Fruit fly (Drosophila melanogaster) whole organism, embryonic: ENCODE results near the gene MED27.

ENCODE experiments used
- CG12769 ChIP-seq: fragments of 200-800 bp; sonication (Bioruptor generic); optimal IDR thresholded peaks from 2 replicates; lab custom pipeline; 2019; ENCODE audit warnings: missing biosample characterization, mild to moderate bottlenecking, missing genetic modification characterization, moderate library complexity
- CG13287 ChIP-seq: fragments of 200-800 bp; sonication (Bioruptor generic); IDR thresholded peaks from 2 replicates; pipeline ENCODE4 v1.3.6; 2022; ENCODE audit warnings: missing biosample characterization, missing genetic modification characterization; ENCODE audit not compliant: partially characterized antibody
- CG13624 ChIP-seq: fragments of 200-800 bp; sonication (Bioruptor generic); optimal IDR thresholded peaks from 2 replicates; lab custom pipeline; 2016; ENCODE audit warnings: missing biosample characterization, missing genetic modification characterization
- CG1603 ChIP-seq: fragments of 200-800 bp; sonication (Bioruptor generic); optimal IDR thresholded peaks from 2 replicates; lab custom pipeline; 2019; ENCODE audit warnings: missing biosample characterization, mild to moderate bottlenecking, missing genetic modification characterization, moderate library complexity
- CG16813 ChIP-seq: fragments of 200-800 bp; sonication (Bioruptor generic); IDR thresholded peaks from 3 replicates; pipeline ENCODE4 v1.3.6; 2022; ENCODE audit warnings: missing biosample characterization, missing genetic modification characterization; ENCODE audit not compliant: partially characterized antibody
- CG17186 ChIP-seq: fragments of 200-800 bp; sonication (Bioruptor generic); optimal IDR thresholded peaks from 3 replicates; lab custom pipeline; 2017; ENCODE audit warnings: missing biosample characterization, missing genetic modification reagents, missing genetic modification characterization
- CG17361 ChIP-seq: fragments of 200-800 bp; sonication (Bioruptor generic); IDR thresholded peaks from 3 replicates; pipeline ENCODE4 v1.3.6; 2022; ENCODE audit warnings: missing biosample characterization, missing genetic modification characterization
- CG17802 ChIP-seq: fragments of 200-800 bp; sonication (Bioruptor generic); optimal IDR thresholded peaks from 2 replicates; lab custom pipeline; 2018; ENCODE audit warnings: missing biosample characterization, mild to moderate bottlenecking, missing genetic modification characterization, moderate library complexity
- CG18619 ChIP-seq: fragments of 200-800 bp; sonication (Bioruptor generic); optimal IDR thresholded peaks from 3 replicates; lab custom pipeline; 2017; ENCODE audit warnings: missing biosample characterization, mild to moderate bottlenecking, missing genetic modification characterization
- CG2120 ChIP-seq: fragments of 200-800 bp; sonication (Bioruptor generic); optimal IDR thresholded peaks from 3 replicates; lab custom pipeline; 2016; ENCODE audit warnings: missing biosample characterization, missing genetic modification characterization
- CG30431 ChIP-seq: fragments of 200-800 bp; sonication (Bioruptor generic); optimal IDR thresholded peaks from 2 replicates; lab custom pipeline; 2017; ENCODE audit warnings: missing biosample characterization, missing genetic modification characterization
- CG32767 ChIP-seq: fragments of 200-800 bp; sonication (Bioruptor generic); IDR thresholded peaks from 2 replicates; pipeline ENCODE4 v1.3.6; 2022; ENCODE audit warnings: missing biosample characterization, missing genetic modification characterization
- CG4707 ChIP-seq: fragments of 200-800 bp; sonication (Bioruptor generic); optimal IDR thresholded peaks from 2 replicates; lab custom pipeline; 2018; ENCODE audit warnings: missing biosample characterization, mild to moderate bottlenecking, missing genetic modification characterization, moderate library complexity
- CG4854 ChIP-seq: fragments of 200-800 bp; sonication (Bioruptor generic); optimal IDR thresholded peaks from 2 replicates; lab custom pipeline; 2016; ENCODE audit warnings: missing biosample characterization, missing genetic modification characterization, inconsistent platforms
- CG6254 ChIP-seq: fragments of 200-800 bp; sonication (Bioruptor generic); optimal IDR thresholded peaks from 3 replicates; lab custom pipeline; 2017; ENCODE audit warnings: mild to moderate bottlenecking, missing biosample characterization, missing genetic modification reagents, missing genetic modification characterization
- CG6765 ChIP-seq: fragments of 200-800 bp; sonication (Bioruptor generic); optimal IDR thresholded peaks from 3 replicates; lab custom pipeline; 2017; ENCODE audit warnings: missing biosample characterization, mild to moderate bottlenecking, missing genetic modification characterization
- CG7556 ChIP-seq: fragments of 200-800 bp; sonication (Bioruptor generic); optimal IDR thresholded peaks from 2 replicates; lab custom pipeline; 2017; ENCODE audit warnings: missing biosample characterization, mild to moderate bottlenecking, missing genetic modification characterization
- CG7987 ChIP-seq: fragments of 200-800 bp; sonication (Bioruptor generic); optimal IDR thresholded peaks from 2 replicates; lab custom pipeline; 2018; ENCODE audit warnings: missing biosample characterization, mild to moderate bottlenecking, missing genetic modification characterization, moderate library complexity
- CG8281 ChIP-seq: fragments of 200-800 bp; sonication (Bioruptor generic); optimal IDR thresholded peaks from 2 replicates; lab custom pipeline; 2018; ENCODE audit warnings: missing biosample characterization, mild to moderate bottlenecking, missing genetic modification characterization, moderate library complexity
- CG9817 ChIP-seq: fragments of 200-800 bp; sonication (Bioruptor generic); optimal IDR thresholded peaks from 2 replicates; lab custom pipeline; 2018; ENCODE audit warnings: missing biosample characterization, mild to moderate bottlenecking, missing genetic modification characterization, moderate library complexity
- CG9932 ChIP-seq: fragments of 200-800 bp; sonication (Bioruptor generic); IDR thresholded peaks from 2 replicates; pipeline ENCODE4 v1.3.6; 2022; ENCODE audit warnings: missing biosample characterization, missing genetic modification characterization
- Dll ChIP-seq: fragments of 200-800 bp; sonication (Bioruptor generic); IDR thresholded peaks from 4 replicates; pipeline ENCODE4 v1.3.6; 2022; ENCODE audit warnings: missing biosample characterization, missing genetic modification characterization; ENCODE audit not compliant: partially characterized antibody
- E2f1 ChIP-seq: fragments of 200-800 bp; sonication (Bioruptor generic); IDR thresholded peaks from 2 replicates; pipeline ENCODE4 v1.3.6; 2022; ENCODE audit warnings: missing biosample characterization, missing genetic modification characterization
- Eip74EF ChIP-seq, 2 experiments: fragments of 200-800 bp in 1 of 2; fragments of >200 bp in 1 of 2; sonication (Bioruptor generic) in 1 of 2; optimal IDR thresholded peaks; 2 replicates each; lab custom pipeline; 2017 to 2019; ENCODE audit warnings: missing biosample characterization in 2 of 2, missing genetic modification characterization in 2 of 2, mild to moderate bottlenecking in 1 of 2, moderate library complexity in 1 of 2
- Elba2 ChIP-seq: fragments of 200-800 bp; sonication (Bioruptor generic); optimal IDR thresholded peaks from 3 replicates; lab custom pipeline; 2016; ENCODE audit warnings: missing biosample characterization, missing genetic modification characterization
- HLH4C ChIP-seq: fragments of 200-800 bp; sonication (Bioruptor generic); IDR thresholded peaks from 3 replicates; pipeline ENCODE4 v1.3.6; 2022; ENCODE audit warnings: missing biosample characterization, missing genetic modification characterization; ENCODE audit not compliant: partially characterized antibody
- HmgZ ChIP-seq: fragments of 200-800 bp; sonication (Bioruptor generic); optimal IDR thresholded peaks from 2 replicates; lab custom pipeline; 2018; ENCODE audit warnings: missing biosample characterization, mild to moderate bottlenecking, missing genetic modification characterization
- Med ChIP-seq: fragments of 200-800 bp; sonication (Bioruptor generic); peaks from one replicate; lab custom pipeline; 2016; ENCODE audit warnings: missing biosample characterization, missing genetic modification characterization, mild to moderate bottlenecking, inconsistent platforms, moderate library complexity
- Sry-β ChIP-seq: fragments of 200-800 bp; sonication (Bioruptor generic); optimal IDR thresholded peaks from 2 replicates; lab custom pipeline; 2018; ENCODE audit warnings: missing biosample characterization, mild to moderate bottlenecking, missing genetic modification characterization, moderate library complexity
- az2 ChIP-seq: fragments of 200-800 bp; sonication (Bioruptor generic); optimal IDR thresholded peaks from 3 replicates; lab custom pipeline; 2016; ENCODE audit warnings: missing biosample characterization, missing genetic modification characterization
- bbx ChIP-seq: fragments of 200-800 bp; sonication (Bioruptor generic); IDR thresholded peaks from 2 replicates; pipeline ENCODE4 v1.3.6; 2022; ENCODE audit warnings: missing biosample characterization, missing genetic modification characterization; ENCODE audit not compliant: partially characterized antibody
- cad ChIP-seq: fragments of >200 bp; optimal IDR thresholded peaks from 2 replicates; lab custom pipeline; 2017; ENCODE audit warnings: missing biosample characterization, missing genetic modification characterization
- chn ChIP-seq: fragments of 200-800 bp; sonication (Bioruptor generic); optimal IDR thresholded peaks from 2 replicates; lab custom pipeline; 2016; ENCODE audit warnings: missing biosample characterization, missing genetic modification characterization
- danr ChIP-seq: fragments of 200-800 bp; sonication (Bioruptor generic); IDR thresholded peaks from 2 replicates; pipeline ENCODE4 v1.3.6; 2022; ENCODE audit warnings: missing biosample characterization, missing genetic modification characterization
- ems ChIP-seq: fragments of 200-800 bp; sonication (Bioruptor generic); optimal IDR thresholded peaks from 3 replicates; lab custom pipeline; 2016; ENCODE audit warnings: missing biosample characterization, missing genetic modification characterization
- ewg ChIP-seq: fragments of 200-800 bp; sonication (Bioruptor generic); optimal IDR thresholded peaks from 3 replicates; lab custom pipeline; 2017; ENCODE audit warnings: mild to moderate bottlenecking, missing biosample characterization, missing genetic modification reagents, missing genetic modification characterization
- kni ChIP-seq: fragments of 200-800 bp; sonication (Bioruptor generic); optimal IDR thresholded peaks from 3 replicates; lab custom pipeline; 2017; ENCODE audit warnings: mild to moderate bottlenecking, missing biosample characterization, missing genetic modification reagents, missing genetic modification characterization
- lbe ChIP-seq: fragments of 200-800 bp; sonication (Bioruptor generic); optimal IDR thresholded peaks from 2 replicates; lab custom pipeline; 2016; ENCODE audit warnings: missing biosample characterization, mild to moderate bottlenecking, missing genetic modification characterization
- lilli ChIP-seq: fragments of 200-800 bp; sonication (Bioruptor generic); optimal IDR thresholded peaks from 3 replicates; lab custom pipeline; 2016; ENCODE audit warnings: missing biosample characterization, missing genetic modification characterization
- pb ChIP-seq: fragments of 200-800 bp; sonication (Bioruptor generic); optimal IDR thresholded peaks from 3 replicates; lab custom pipeline; 2016; ENCODE audit warnings: missing biosample characterization, missing genetic modification characterization
- pzg ChIP-seq: fragments of 200-800 bp; sonication (Bioruptor generic); optimal IDR thresholded peaks from 3 replicates; lab custom pipeline; 2018; ENCODE audit warnings: missing biosample characterization, mild to moderate bottlenecking, missing genetic modification characterization, moderate library complexity
- ranshi ChIP-seq: fragments of 200-800 bp; sonication (Bioruptor generic); IDR thresholded peaks from 2 replicates; pipeline ENCODE4 v1.3.6; 2022; ENCODE audit warnings: missing biosample characterization, missing genetic modification characterization
- slbo ChIP-seq: fragments of 200-800 bp; sonication (Bioruptor generic); IDR thresholded peaks from 2 replicates; pipeline ENCODE4 v1.3.6; 2022; ENCODE audit warnings: missing biosample characterization, missing genetic modification characterization
- sob ChIP-seq: fragments of 200-800 bp; sonication (Bioruptor generic); IDR thresholded peaks from 2 replicates; pipeline ENCODE4 v1.3.6; 2022; ENCODE audit warnings: missing biosample characterization, missing genetic modification characterization
- sr ChIP-seq: fragments of 200-800 bp; sonication (Bioruptor generic); IDR thresholded peaks from 3 replicates; pipeline ENCODE4 v1.3.6; 2022; ENCODE audit warnings: missing biosample characterization, missing genetic modification characterization
- tin ChIP-seq: fragments of 200-800 bp; sonication (Bioruptor generic); optimal IDR thresholded peaks from 3 replicates; lab custom pipeline; 2016; ENCODE audit warnings: missing biosample characterization, missing genetic modification characterization
- zfh1 ChIP-seq: fragments of 200-800 bp; sonication (Bioruptor generic); IDR thresholded peaks from 3 replicates; pipeline ENCODE4 v1.3.6; 2022; ENCODE audit warnings: missing biosample characterization, missing genetic modification characterization
- zfh2 ChIP-seq: fragments of 200-800 bp; sonication (Bioruptor generic); optimal IDR thresholded peaks from 2 replicates; lab custom pipeline; 2016; ENCODE audit warnings: missing biosample characterization, missing genetic modification characterization

Gene MED27

dm6 chr3R:5685269-5686048 is 30.5 kb downstream of the MED27 start, which contains the start of the genes Rab23 and plx (continued):
- TF ChIP-seq tin (GFP tag; lab: Kevin White, UChicago) = peak; percentile 26
- peak; percentile 11 for TF ChIP-seq CG30431 (GFP tag; lab: Kevin White, UChicago)
- peak; percentile 67 for TF ChIP-seq CG1603 (tag; lab: Kevin White, UChicago)
- TF ChIP-seq sob (GFP tag; lab: Robert Waterston, UW) = peak; percentile 53
- TF ChIP-seq pb = no peak
- TF ChIP-seq CG17186 (GFP tag; lab: Kevin White, UChicago) = peak; percentile 58
- TF ChIP-seq pzg (GFP tag; lab: Kevin White, UChicago) = peak; percentile 93
- peak in 1 of 2 experiments; percentile 20 for TF ChIP-seq Eip74EF (GFP tag; optimal IDR thresholded peaks at IDR 0.05; lab: Kevin White, UChicago)
- no peak for TF ChIP-seq CG32767 (GFP tag; lab: Robert Waterston, UW)
- TF ChIP-seq danr = no peak
- TF ChIP-seq zfh2 (GFP tag; lab: Kevin White, UChicago) = peak; percentile 22
- TF ChIP-seq HmgZ (tag; lab: Kevin White, UChicago) = peak; percentile 71
- no peak for TF ChIP-seq CG7987
- TF ChIP-seq zfh1 = no peak; the same call in 2 of the 3 replicates
- TF ChIP-seq CG17802 (tag; lab: Kevin White, UChicago) = peak; percentile 85
- TF ChIP-seq chn (GFP tag; lab: Kevin White, UChicago) = peak; percentile 32
- 0 out of 3 replicates have a peak, but pooled peaks have one; percentile 25 for TF ChIP-seq CG16813 (GFP tag; lab: Robert Waterston, UW)
- 0 out of 2 replicates have a peak, but pooled peaks have one; percentile 3 for TF ChIP-seq slbo (GFP tag; lab: Robert Waterston, UW)
- peak; percentile 39 for TF ChIP-seq Elba2 (GFP tag; lab: Kevin White, UChicago)
- TF ChIP-seq sr (GFP tag; lab: Robert Waterston, UW) = no peak
- TF ChIP-seq CG6765 (GFP tag; lab: Kevin White, UChicago) = no peak
- TF ChIP-seq HLH4C (GFP tag; lab: Robert Waterston, UW) = no peak
- no peak for TF ChIP-seq CG8281 (tag; lab: Kevin White, UChicago)
- TF ChIP-seq CG17361 (GFP tag; lab: Robert Waterston, UW) = peak; percentile 32; the same call in 1 of the 3 replicates
- no peak for TF ChIP-seq cad
- TF ChIP-seq CG13287 = peak; percentile 47; the same call in 1 of the 2 replicates
- TF ChIP-seq az2 = no peak
- no peak for TF ChIP-seq lbe
- TF ChIP-seq CG6254 (GFP tag; lab: Kevin White, UChicago) = no peak
- 0 out of 4 replicates have a peak, but pooled peaks have one; percentile 26 for TF ChIP-seq Dll (GFP tag; lab: Robert Waterston, UW)
- TF ChIP-seq CG12769 (tag; lab: Kevin White, UChicago) = peak; percentile 2
- peak; percentile 52 for TF ChIP-seq ems (GFP tag; lab: Kevin White, UChicago)
- peak; percentile 18 for TF ChIP-seq CG4707
- peak; percentile 27 for TF ChIP-seq CG18619 (GFP tag; lab: Kevin White, UChicago)
- no peak for TF ChIP-seq Sry-β (GFP tag; lab: Kevin White, UChicago)
- peak; percentile 60 for TF ChIP-seq CG2120 (GFP tag; lab: Kevin White, UChicago)
- TF ChIP-seq lilli (GFP tag; lab: Kevin White, UChicago) = peak; percentile 37
- peak; percentile 1 for TF ChIP-seq CG7556 (GFP tag; lab: Kevin White, UChicago)
- peak; percentile 59 for TF ChIP-seq Med (GFP tag; lab: Kevin White, UChicago)
- peak; percentile 11 for TF ChIP-seq CG13624 (GFP tag; lab: Kevin White, UChicago)
- peak; percentile 27; the same call in 1 of the 2 replicates for TF ChIP-seq E2f1
- peak; percentile 41; the same call in 1 of the 2 replicates for TF ChIP-seq bbx (GFP tag; lab: Robert Waterston, UW)
- no peak for TF ChIP-seq ranshi (GFP tag; lab: Robert Waterston, UW)
- TF ChIP-seq CG9932 (GFP tag; lab: Robert Waterston, UW) = peak; percentile 34
- no peak for TF ChIP-seq CG9817 (tag; lab: Kevin White, UChicago)
- TF ChIP-seq kni (GFP tag; lab: Kevin White, UChicago) = peak; percentile 1
- TF ChIP-seq CG4854 (GFP tag; lab: Kevin White, UChicago) = no peak
- peak; percentile 97 for TF ChIP-seq ewg (GFP tag; lab: Kevin White, UChicago)
